Worm (Caenorhabditis elegans) whole organism, L4/young adult: ENCODE results near the gene arv-1.
A peak's percentile ranks its signal among the peaks of the same experiment; 100 is the strongest.

Experiments
- W03F9.2 ChIP-seq: fragments of 150-350 bp; optimal IDR thresholded peaks from 2 replicates; lab custom pipeline; 2014; ENCODE audit warnings: missing biosample characterization, missing genetic modification characterization
- dao-5 ChIP-seq: sonication (generic microtip); optimal IDR thresholded peaks from 2 replicates; lab custom pipeline; 2016; ENCODE audit warnings: missing genotype, missing genetic modification characterization, moderate library complexity, missing compliant biosample characterization
- him-1 ChIP-seq: sonication (generic microtip); optimal IDR thresholded peaks from 2 replicates; lab custom pipeline; 2016; ENCODE audit warnings: missing genotype, missing genetic modification reagents, missing genetic modification characterization, missing compliant biosample characterization

The arv-1 gene

ce11 chrII:10220631-10221030 is 20.0 kb upstream of the arv-1 start:
- TF ChIP-seq him-1 (tag; lab: Kevin White, UChicago) = no peak
- TF ChIP-seq dao-5 = no peak
- no peak for TF ChIP-seq W03F9.2

DNA sequence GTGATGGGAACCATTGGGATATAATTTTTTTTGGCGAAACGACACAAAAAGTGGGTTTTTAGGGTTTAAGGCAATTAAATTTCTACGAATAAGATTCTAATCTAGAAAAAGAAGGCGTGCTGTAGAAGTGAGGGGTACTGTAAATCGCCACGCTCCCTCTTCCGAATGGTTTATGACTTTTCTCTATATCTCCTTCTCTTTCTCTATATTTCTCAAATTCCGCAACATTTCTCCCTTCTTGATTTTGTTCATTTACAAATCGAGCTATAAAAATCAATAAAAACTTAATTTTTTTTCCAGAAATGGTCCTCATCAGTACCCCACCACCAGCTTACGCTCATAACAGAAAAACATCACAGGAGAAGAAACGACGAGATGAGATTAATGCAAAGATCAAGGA is 17.5 kb upstream of the arv-1 start, which contains the start of gene ref-1:
Gene ref-1, plus strand, starts transcription at position 301 of the 400 bp plus-strand sequence.
- no peak for TF ChIP-seq him-1 (tag; lab: Kevin White, UChicago)
- TF ChIP-seq dao-5 = no peak
- TF ChIP-seq W03F9.2 = no peak

DNA sequence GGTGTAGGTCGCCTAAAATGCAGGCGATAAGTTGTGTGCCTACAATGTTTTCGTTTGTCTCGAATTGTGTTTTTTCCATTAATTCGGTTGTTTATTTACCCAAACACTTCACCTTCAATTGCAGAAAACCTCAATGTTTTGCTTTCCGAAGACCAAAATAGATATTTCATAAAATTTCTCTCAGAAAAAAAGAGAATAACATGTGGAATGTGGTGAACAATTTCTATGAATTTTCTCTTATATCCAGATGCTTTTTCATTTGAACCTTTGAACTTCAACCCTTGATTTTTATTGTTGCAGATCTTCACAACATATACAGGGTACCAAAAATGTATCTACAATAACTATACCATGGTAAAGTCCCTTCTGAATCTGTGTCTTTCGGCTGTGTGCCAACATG is 5.8 kb upstream of the arv-1 start, which contains the start of gene T01E8.1:
Gene T01E8.1, plus strand, starts transcription at position 301 of the 400 bp plus-strand sequence.
- TF ChIP-seq dao-5 (no peak), him-1 (tag; lab: Kevin White, UChicago) (no peak), W03F9.2 (no peak)

DNA sequence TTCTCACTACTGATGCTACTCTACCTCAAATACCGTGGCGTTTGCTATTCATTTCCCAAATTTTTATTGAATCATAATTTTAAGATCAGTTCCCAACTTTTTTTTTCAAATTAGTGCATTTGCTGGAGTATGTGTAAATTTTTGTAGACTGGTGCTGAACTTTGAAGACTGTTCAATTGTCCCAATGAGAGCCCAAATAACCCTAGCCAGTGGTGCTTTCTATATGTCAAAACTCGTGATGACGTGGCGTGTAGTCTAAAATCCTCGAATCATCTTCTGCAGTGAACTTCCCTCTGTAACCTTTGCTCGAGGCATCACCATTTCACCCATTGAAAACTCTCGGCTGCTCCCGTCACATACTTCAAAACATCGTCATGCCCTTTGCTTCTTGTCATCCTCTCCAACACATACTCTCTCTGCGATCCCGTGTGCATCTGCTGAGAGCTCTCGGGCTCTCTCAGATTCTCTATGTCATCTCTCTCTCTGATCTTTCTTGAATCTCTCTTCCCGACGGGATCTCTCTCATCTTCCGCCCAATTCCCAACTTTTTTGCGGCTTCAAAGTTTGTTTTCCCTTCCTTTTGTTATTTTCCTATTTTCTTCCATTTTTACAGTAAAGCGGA is 3.9 kb upstream of the arv-1 start:
- TF ChIP-seq him-1 (tag; lab: Kevin White, UChicago) = no peak
- TF ChIP-seq W03F9.2 = no peak
- TF ChIP-seq dao-5 = no peak

DNA sequence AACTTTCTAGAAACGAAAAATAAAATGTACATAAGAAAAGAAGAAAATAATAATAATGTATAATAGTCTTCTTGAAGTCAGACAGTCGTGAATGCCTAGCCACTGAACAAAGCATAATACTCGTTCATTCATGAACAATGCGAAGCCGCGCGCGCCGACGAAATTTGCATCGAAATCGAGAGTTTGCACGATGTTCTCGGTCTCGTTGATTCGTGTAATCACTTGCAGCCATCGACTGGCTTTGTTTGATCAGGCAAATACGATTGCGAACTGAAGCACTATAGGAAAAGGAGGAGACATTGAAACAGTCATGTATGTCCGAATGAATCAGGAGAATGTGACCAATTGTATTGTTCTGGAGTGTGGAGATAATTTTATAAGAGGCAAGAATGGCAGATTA is 3.1 kb upstream of the arv-1 start:
- TF ChIP-seq W03F9.2 (no peak), him-1 (tag; lab: Kevin White, UChicago) (no peak), dao-5 (no peak)

DNA sequence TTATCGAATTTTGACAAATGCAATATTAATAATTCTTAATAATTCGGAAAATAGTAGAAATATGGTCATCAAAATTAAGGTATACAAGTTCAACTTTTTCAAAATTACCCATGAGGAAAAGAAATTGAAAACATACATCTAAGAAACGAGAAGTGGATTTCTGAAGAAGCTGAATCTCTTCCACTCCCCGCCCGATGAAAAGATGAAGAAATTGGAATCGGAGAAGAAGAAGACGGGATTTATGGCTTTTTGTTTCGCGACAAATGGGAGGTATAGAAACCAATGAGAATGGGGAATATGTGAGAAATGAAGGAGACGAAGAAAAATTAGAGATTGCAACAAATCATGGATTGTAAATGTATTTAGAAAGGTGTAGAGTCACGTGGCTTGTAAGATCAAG is 2.4 kb upstream of the arv-1 start:
- no peak for TF ChIP-seq dao-5
- TF ChIP-seq W03F9.2 = no peak
- no peak for TF ChIP-seq him-1 (tag; lab: Kevin White, UChicago)

DNA sequence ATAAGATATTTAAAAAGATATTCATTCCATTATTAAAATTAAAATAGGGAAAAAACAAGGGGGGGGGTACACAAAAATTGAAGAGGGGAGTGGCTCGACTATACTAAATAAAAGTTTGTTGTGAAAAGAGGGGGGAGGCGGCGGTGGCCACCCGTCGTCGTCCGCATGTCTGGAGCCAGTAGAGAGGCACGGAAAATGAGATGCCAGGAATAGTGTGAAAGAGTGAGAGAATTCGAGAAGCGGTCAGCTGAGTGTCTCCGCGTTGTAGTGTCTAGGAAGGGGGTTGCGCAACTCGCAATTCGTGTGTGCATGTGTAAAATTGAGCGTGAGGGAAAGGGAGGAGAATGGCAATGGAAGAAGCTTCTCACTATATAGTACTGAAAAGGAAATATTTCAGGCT is 1.7 kb upstream of the arv-1 start:
- TF ChIP-seq W03F9.2 = no peak
- no peak for TF ChIP-seq him-1 (tag; lab: Kevin White, UChicago)
- no peak for TF ChIP-seq dao-5

ce11 chrII:10199906-10200305 is 717 bp downstream of the arv-1 start, which contains the start of gene R05H5.4:
Gene R05H5.4 (minus strand): TSS chrII:10200006.
- TF ChIP-seq W03F9.2 (no peak), dao-5 (no peak), him-1 (tag; lab: Kevin White, UChicago) (no peak)

DNA sequence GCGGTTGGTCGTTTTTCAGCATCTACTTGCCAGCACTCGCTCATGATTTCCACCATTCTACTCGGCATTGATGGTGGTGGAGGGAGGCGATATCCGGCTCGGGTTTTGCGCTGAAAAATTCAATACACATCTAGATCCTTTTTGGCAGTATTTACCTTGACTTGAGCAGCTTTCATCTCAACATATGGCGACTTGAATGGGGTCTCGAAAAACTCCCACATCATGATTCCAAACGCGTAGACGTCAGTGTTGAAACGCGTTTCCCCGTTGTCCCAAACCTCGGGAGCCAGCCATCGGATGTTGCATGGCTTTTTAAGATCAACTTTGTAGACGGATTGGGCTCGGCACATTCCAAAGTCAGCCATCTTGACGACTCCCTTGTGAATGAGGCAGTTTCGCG is 2.1 kb downstream of the arv-1 start:
- TF ChIP-seq him-1 (tag; lab: Kevin White, UChicago) = no peak
- TF ChIP-seq W03F9.2 = no peak
- no peak for TF ChIP-seq dao-5

DNA sequence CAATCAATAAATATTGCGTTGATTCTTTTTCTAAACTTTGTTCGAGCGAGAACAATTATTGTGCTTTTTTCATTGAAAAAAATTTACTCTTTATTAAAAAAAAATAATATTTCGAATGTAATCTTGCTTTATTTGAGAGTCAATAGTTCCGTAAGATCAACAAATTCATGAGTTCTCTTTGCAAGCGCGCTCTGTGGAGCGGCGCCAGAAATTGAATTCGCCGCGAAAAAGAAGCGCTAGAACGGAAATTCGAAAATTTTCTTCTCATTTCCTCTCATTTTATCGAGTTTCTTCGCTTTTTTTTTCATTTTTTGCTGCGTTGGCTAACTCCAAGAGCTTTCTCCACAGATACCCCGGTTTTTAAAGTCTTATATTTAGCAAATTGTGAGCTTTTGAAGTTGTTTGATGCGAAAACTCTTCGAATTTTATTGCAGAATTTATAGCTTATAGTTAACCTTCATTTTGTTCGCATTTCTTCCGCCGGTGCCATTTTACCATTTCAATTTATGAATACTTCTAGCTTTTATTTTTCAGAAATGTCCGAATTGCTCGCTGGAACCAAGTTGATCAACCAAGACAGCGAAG is 3.4 kb downstream of the arv-1 start, which contains the start of gene R05H5.3:
Gene R05H5.3, plus strand, starts transcription at position 535 of the 585 bp plus-strand sequence.
- TF ChIP-seq W03F9.2 = peak; percentile 49
- peak; percentile 16 for TF ChIP-seq him-1 (tag; lab: Kevin White, UChicago)
- no peak for TF ChIP-seq dao-5

DNA sequence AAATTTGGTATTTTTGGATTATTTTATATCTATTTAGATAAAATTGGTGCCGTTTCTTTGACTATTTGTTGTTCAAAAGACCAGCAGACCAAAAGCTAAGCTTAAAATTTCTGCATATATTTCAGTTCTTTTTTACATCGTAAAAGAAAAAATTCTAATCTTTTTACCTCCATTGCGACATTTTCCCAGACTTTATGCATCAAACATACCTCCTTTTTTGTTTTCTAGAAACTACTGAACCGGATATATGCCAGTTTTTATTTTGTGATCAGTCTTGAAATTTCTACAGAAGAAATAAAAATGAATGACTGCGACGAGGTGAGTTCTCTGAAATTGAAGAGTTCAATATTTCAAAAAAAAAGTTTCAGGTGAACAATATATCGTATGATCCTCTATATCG is 6.0 kb downstream of the arv-1 start, which contains the start of gene srb-6:
Gene srb-6, plus strand, starts transcription at position 301 of the 400 bp plus-strand sequence.
- TF ChIP-seq dao-5 (no peak), him-1 (tag; lab: Kevin White, UChicago) (no peak), W03F9.2 (no peak)

DNA sequence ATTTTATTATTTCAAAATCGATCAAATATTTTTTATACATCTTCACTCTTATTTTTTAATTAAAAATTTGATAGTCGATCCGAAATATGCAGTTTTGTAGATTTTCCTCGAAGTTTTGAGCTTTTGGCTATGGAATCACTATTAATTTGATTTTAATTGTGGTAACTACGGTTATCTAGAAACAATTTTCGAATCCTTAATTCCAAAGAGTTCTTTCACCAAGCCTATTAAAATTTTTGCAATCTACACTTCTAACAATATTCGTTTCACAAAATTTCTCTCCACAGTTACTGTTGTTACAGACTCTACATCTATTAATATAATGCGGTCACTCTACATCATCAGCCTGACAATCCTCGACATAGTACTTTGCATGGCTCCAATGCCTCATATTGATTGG is 8.4 kb downstream of the arv-1 start, which contains the start of gene R05H5.7:
Gene R05H5.7, plus strand, starts transcription at position 301 of the 400 bp plus-strand sequence.
- TF ChIP-seq W03F9.2 (no peak), dao-5 (no peak), him-1 (tag; lab: Kevin White, UChicago) (no peak)

DNA sequence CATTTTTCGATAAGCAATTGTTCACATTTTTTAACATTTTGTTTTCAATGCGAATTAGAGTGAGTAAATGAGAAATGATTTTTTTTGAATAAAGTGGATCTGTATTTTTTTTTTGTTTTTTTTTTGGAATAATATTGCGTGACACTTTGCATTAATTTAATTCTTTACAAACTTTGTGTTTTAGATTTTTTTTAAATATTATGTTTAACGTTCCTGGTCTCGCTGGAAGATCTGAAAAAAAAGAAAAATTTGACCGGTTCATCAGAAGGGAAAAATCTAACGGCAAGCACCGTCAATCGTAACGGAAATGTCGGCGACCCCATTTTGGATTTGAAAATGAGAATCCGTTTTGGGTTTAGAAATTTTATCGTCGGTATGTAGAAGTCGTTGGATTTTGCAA is 11.3 kb downstream of the arv-1 start, which contains the start of gene cdc-25.4:
Gene cdc-25.4, minus strand, starts transcription at position 101 of the 400 bp plus-strand sequence.
- TF ChIP-seq dao-5 = no peak
- no peak for TF ChIP-seq him-1 (tag; lab: Kevin White, UChicago)
- no peak for TF ChIP-seq W03F9.2

DNA sequence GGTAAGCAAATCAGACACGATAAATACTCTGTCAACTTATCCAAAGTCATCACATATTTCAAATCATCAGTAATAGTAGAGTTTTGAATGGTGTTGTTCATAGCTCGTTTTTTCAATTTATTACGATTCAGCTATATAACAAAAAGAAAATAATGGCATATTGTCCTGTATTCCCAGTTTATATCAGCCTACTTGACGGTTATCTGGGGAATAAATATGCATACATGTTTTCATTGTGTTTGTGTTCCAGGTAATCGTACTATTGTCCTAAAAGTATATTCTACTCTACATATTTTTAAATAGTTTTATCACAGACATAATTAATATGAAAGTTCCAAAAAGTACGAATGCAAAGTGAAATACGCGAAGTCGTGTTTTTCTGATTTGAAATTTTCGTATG is 12.8 kb downstream of the arv-1 start, which contains the start of gene srd-2:
Gene srd-2, minus strand, starts transcription at position 101 of the 400 bp plus-strand sequence.
- TF ChIP-seq him-1 (tag; lab: Kevin White, UChicago) (no peak), dao-5 (no peak), W03F9.2 (no peak)

DNA sequence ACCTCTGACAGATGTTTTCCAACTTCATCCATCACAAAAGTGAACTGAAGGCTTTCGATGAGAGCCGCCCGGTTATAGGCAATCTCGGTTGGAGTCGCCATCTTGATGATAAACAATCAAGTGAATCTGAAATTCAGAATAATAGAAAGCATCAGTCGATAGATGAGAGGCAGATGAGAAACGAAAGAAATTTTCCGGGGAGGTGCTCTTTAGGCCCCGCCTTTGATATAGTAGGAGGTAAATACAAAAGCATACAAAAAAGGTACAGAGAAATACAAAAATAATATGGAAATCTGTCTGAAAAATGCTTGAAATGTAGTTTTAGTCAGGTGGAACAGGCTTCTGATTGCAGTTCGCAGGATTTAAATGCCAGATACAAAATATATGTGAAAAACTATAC is 18.0 kb downstream of the arv-1 start, which contains the start of gene srd-1:
Gene srd-1, minus strand, starts transcription at position 101 of the 400 bp plus-strand sequence.
- no peak for TF ChIP-seq him-1 (tag; lab: Kevin White, UChicago)
- TF ChIP-seq W03F9.2 = no peak
- no peak for TF ChIP-seq dao-5
